Fruit fly (Drosophila melanogaster): ENCODE measurements around the gene Polr3G.

DNA sequence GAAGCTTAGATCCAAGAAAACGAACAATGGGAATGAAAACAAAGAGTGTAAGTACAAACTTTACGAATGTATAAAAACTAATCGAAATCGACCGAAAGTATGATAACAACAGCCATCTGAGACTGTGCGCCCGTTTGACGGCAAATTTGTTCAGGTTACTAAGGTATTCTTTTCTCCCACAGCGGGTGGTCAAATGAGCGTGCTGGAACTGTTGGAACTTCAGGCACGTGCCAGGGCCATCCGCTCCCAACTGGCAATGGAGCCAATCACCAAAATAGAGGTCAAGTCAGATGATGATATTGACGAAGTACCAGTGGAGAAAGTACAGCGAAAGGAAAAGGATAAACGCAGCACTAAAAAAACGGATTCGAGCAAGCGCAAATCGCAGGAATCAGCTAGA is 9.4 kb upstream of the Polr3G start, which contains the start of gene CG12229:
- TF ChIP-seq CG11617 (GFP tag; optimal IDR thresholded peaks at IDR 0.05) (no peak), Hr96 (GFP tag; optimal IDR thresholded peaks at IDR 0.05) (no peak), ovo (GFP tag; optimal IDR thresholded peaks at IDR 0.05) (no peak), Clk (GFP tag; optimal IDR thresholded peaks at IDR 0.05) (no peak)

All from whole organism, adult.